Fruit fly (Drosophila melanogaster) whole organism, prepupa: Measurements from ENCODE around the gene CG15544.

Experiments used
- CG10631 ChIP-seq: fragments of 200-800 bp; sonication (Bioruptor generic); optimal IDR thresholded peaks from 2 replicates; lab custom pipeline; 2016; ENCODE audit warnings: missing biosample characterization, missing genetic modification characterization
- CG10669 ChIP-seq: fragments of 200-800 bp; sonication (Bioruptor generic); optimal IDR thresholded peaks from 3 replicates; lab custom pipeline; 2018; ENCODE audit warnings: missing biosample characterization, mild to moderate bottlenecking, missing genetic modification characterization, moderate library complexity
- CG11902 ChIP-seq: fragments of 200-800 bp; sonication (Bioruptor generic); optimal IDR thresholded peaks from 3 replicates; lab custom pipeline; 2016; ENCODE audit warnings: missing biosample characterization, missing genetic modification characterization
- CG1621 ChIP-seq: fragments of 200-800 bp; sonication (Bioruptor generic); optimal IDR thresholded peaks from 3 replicates; lab custom pipeline; 2018; ENCODE audit warnings: missing biosample characterization, mild to moderate bottlenecking, missing genetic modification characterization
- CG31627 ChIP-seq: fragments of 200-800 bp; sonication (Bioruptor generic); optimal IDR thresholded peaks from 3 replicates; lab custom pipeline; 2016; ENCODE audit warnings: missing biosample characterization, missing genetic modification characterization
- CG32006 ChIP-seq: fragments of 200-800 bp; sonication (Bioruptor generic); optimal IDR thresholded peaks from 3 replicates; lab custom pipeline; 2017; ENCODE audit warnings: missing biosample characterization, mild to moderate bottlenecking, missing genetic modification characterization
- CG3919 ChIP-seq: fragments of 200-800 bp; sonication (Bioruptor generic); optimal IDR thresholded peaks from 3 replicates; lab custom pipeline; 2016; ENCODE audit warnings: missing biosample characterization, missing genetic modification characterization
- CG4318 ChIP-seq: fragments of 200-800 bp; sonication (Bioruptor generic); optimal IDR thresholded peaks from 3 replicates; lab custom pipeline; 2017; ENCODE audit warnings: missing biosample characterization, mild to moderate bottlenecking, missing genetic modification characterization
- CG6163 ChIP-seq: fragments of 200-800 bp; sonication (Bioruptor generic); IDR thresholded peaks from 3 replicates; pipeline ENCODE4 v1.3.6; 2022; ENCODE audit warnings: missing biosample characterization, missing genetic modification characterization
- CG6792 ChIP-seq: fragments of 200-800 bp; sonication (Bioruptor generic); optimal IDR thresholded peaks from 3 replicates; lab custom pipeline; 2016; ENCODE audit warnings: missing biosample characterization, missing genetic modification characterization
- CG6808 ChIP-seq: fragments of 200-800 bp; sonication (Bioruptor generic); optimal IDR thresholded peaks from 3 replicates; lab custom pipeline; 2017; ENCODE audit warnings: missing biosample characterization, missing genetic modification characterization, mild to moderate bottlenecking, moderate library complexity, missing genetic modification reagents
- CG6854 ChIP-seq: fragments of 200-800 bp; sonication (Bioruptor generic); optimal IDR thresholded peaks from 2 replicates; lab custom pipeline; 2017; ENCODE audit warnings: missing biosample characterization, mild to moderate bottlenecking, missing genetic modification characterization
- CG7368 ChIP-seq: fragments of 200-800 bp; sonication (Bioruptor generic); optimal IDR thresholded peaks from 3 replicates; lab custom pipeline; 2016; ENCODE audit warnings: missing biosample characterization, missing genetic modification characterization
- CG8632 ChIP-seq: fragments of 200-800 bp; sonication (Bioruptor generic); optimal IDR thresholded peaks from 3 replicates; lab custom pipeline; 2016; ENCODE audit warnings: missing biosample characterization, missing genetic modification characterization
- CG9139 ChIP-seq: fragments of 200-800 bp; sonication (Bioruptor generic); optimal IDR thresholded peaks from 3 replicates; lab custom pipeline; 2017; ENCODE audit warnings: missing biosample characterization, mild to moderate bottlenecking, missing genetic modification characterization
- Eip75B ChIP-seq: fragments of 200-800 bp; sonication (Bioruptor generic); optimal IDR thresholded peaks from 3 replicates; lab custom pipeline; 2016; ENCODE audit warnings: missing biosample characterization, missing genetic modification characterization
- Ets96B ChIP-seq: fragments of 200-800 bp; optimal IDR thresholded peaks from 2 replicates; lab custom pipeline; 2019; ENCODE audit warnings: missing biosample characterization, mild to moderate bottlenecking, missing genetic modification characterization, moderate library complexity
- Gug ChIP-seq: fragments of 200-800 bp; sonication (Bioruptor generic); IDR thresholded peaks from 2 replicates; pipeline ENCODE4 v1.3.6; 2022; ENCODE audit warnings: missing biosample characterization, missing genetic modification characterization
- Hr39 ChIP-seq: fragments of 200-800 bp; sonication (Bioruptor generic); optimal IDR thresholded peaks from 2 replicates; lab custom pipeline; 2016; ENCODE audit warnings: missing biosample characterization, missing genetic modification characterization
- Hr4 ChIP-seq: fragments of 200-800 bp; sonication (Bioruptor generic); optimal IDR thresholded peaks from 3 replicates; lab custom pipeline; 2016; ENCODE audit warnings: missing biosample characterization, missing genetic modification characterization
- Met ChIP-seq: fragments of 200-800 bp; sonication (Bioruptor generic); optimal IDR thresholded peaks from 3 replicates; lab custom pipeline; 2016; ENCODE audit warnings: missing biosample characterization, missing genetic modification characterization
- Sox102F ChIP-seq: fragments of 200-800 bp; sonication (Bioruptor generic); optimal IDR thresholded peaks from 2 replicates; lab custom pipeline; 2016; ENCODE audit warnings: missing biosample characterization, mild to moderate bottlenecking, missing genetic modification characterization
- Sox15 ChIP-seq: fragments of 200-800 bp; sonication (Bioruptor generic); optimal IDR thresholded peaks from 3 replicates; lab custom pipeline; 2016; ENCODE audit warnings: missing biosample characterization, missing genetic modification characterization
- achi ChIP-seq: fragments of 200-800 bp; sonication (Bioruptor generic); optimal IDR thresholded peaks from 3 replicates; lab custom pipeline; 2016; ENCODE audit warnings: missing biosample characterization, missing genetic modification characterization
- acj6 ChIP-seq: fragments of 200-800 bp; sonication (Bioruptor generic); optimal IDR thresholded peaks from 3 replicates; lab custom pipeline; 2016; ENCODE audit warnings: missing biosample characterization, missing genetic modification characterization
- dac ChIP-seq: fragments of 200-800 bp; sonication (Bioruptor generic); optimal IDR thresholded peaks from 2 replicates; lab custom pipeline; 2017; ENCODE audit warnings: missing biosample characterization, mild to moderate bottlenecking, missing genetic modification characterization
- dsx ChIP-seq: fragments of 200-800 bp; optimal IDR thresholded peaks from 3 replicates; lab custom pipeline; 2019; ENCODE audit warnings: missing biosample characterization, mild to moderate bottlenecking, missing genetic modification characterization, moderate library complexity; ENCODE audit not compliant: poor library complexity, severe bottlenecking
- fd59A ChIP-seq: fragments of 200-800 bp; sonication (Bioruptor generic); optimal IDR thresholded peaks from 2 replicates; lab custom pipeline; 2017; ENCODE audit warnings: missing biosample characterization, mild to moderate bottlenecking, missing genetic modification characterization, missing genetic modification reagents
- fkh ChIP-seq: fragments of 200-800 bp; sonication (Bioruptor generic); optimal IDR thresholded peaks from 3 replicates; lab custom pipeline; 2017; ENCODE audit warnings: missing biosample characterization, mild to moderate bottlenecking, missing genetic modification characterization, moderate library complexity
- lz ChIP-seq: fragments of 200-800 bp; sonication (Bioruptor generic); optimal IDR thresholded peaks from 3 replicates; lab custom pipeline; 2016; ENCODE audit warnings: missing biosample characterization, missing genetic modification characterization
- pdm3 ChIP-seq: fragments of 200-800 bp; sonication (Bioruptor generic); optimal IDR thresholded peaks from 3 replicates; lab custom pipeline; 2016; ENCODE audit warnings: missing biosample characterization, missing genetic modification characterization
- salr ChIP-seq, 2 experiments: fragments of 200-800 bp; sonication (Bioruptor generic); optimal IDR thresholded peaks; 3 replicates each; lab custom pipeline; 2016 to 2018; ENCODE audit warnings: missing biosample characterization in 2 of 2, missing genetic modification characterization in 2 of 2, mild to moderate bottlenecking in 1 of 2
- svp ChIP-seq: fragments of 200-800 bp; sonication (Bioruptor generic); peaks from one replicate; lab custom pipeline; 2016; ENCODE audit warnings: missing biosample characterization, missing genetic modification characterization

The CG15544 gene

dm6 chr3R:30849473-30850145 is 22.0 kb downstream of the CG15544 start:
- no peak for TF ChIP-seq fd59A (GFP tag; lab: Kevin White, UChicago)
- TF ChIP-seq CG31627 = no peak
- no peak for TF ChIP-seq CG3919 (GFP tag; lab: Kevin White, UChicago)
- no peak for TF ChIP-seq CG6808 (GFP tag; lab: Kevin White, UChicago)
- no peak for TF ChIP-seq CG4318 (GFP tag; lab: Kevin White, UChicago)
- no peak for TF ChIP-seq achi (GFP tag; lab: Kevin White, UChicago)
- no peak for TF ChIP-seq CG11902
- TF ChIP-seq salr (GFP tag; optimal IDR thresholded peaks at IDR 0.05; lab: Kevin White, UChicago) = no peak
- TF ChIP-seq pdm3 (GFP tag; lab: Kevin White, UChicago) = no peak
- TF ChIP-seq Hr39 (GFP tag; lab: Kevin White, UChicago) = no peak
- TF ChIP-seq CG1621 (tag; lab: Kevin White, UChicago) = no peak
- no peak for TF ChIP-seq Gug (GFP tag; lab: Robert Waterston, UW)
- TF ChIP-seq CG6163 = no peak

DNA sequence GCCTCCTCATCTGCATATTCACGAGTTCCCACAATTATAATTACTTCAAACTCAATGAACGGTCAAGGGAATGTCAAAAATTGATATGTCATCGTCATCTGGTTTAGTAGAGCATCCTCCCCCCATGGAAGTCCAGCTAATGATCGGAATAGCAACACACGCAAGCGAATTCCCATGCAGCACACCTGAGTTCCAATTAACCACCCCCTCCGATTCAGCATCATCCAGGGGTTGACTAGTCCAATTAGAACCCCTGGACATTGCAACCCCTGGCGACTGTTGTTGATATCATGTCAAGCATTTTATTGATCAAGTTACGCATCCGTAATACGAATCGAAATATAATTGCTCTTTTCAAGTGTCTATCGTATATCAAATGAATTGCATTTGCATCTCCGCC is 22.8 kb downstream of the CG15544 start:
- TF ChIP-seq achi (GFP tag; lab: Kevin White, UChicago) = no peak
- no peak for TF ChIP-seq CG31627
- TF ChIP-seq CG10669 = no peak
- TF ChIP-seq dsx (GFP tag; lab: Kevin White, UChicago) = no peak
- TF ChIP-seq CG6163 = no peak
- TF ChIP-seq Gug (GFP tag; lab: Robert Waterston, UW) = no peak
- no peak for TF ChIP-seq CG6792 (GFP tag; lab: Kevin White, UChicago)

DNA sequence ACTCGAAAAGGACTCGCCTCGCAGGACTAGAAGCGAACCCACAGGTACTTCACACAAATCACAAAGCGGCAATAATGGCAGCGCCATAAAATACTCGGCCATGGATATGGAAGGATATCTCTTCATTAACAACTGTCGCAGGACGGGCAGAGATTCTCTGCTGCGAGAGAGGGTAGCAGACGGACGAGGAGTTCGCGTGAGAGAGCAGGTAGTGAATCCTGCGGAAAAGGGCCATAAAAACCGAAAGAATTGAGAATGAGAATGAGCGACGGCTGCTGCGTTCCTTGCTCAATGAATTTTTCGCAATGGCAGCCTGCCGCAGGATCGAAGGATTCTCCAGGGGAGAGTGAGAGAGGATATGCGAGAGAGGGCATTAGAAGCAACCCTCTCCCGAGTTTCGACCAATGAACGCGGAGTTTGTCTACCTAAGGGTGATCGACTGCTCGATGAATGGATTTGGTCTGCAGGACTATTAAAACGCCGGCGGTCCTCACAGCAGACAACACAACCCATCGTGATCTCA is 24.3 kb downstream of the CG15544 start, which contains the start of gene tll:
tll (plus strand) TSS at position 473 of the 523 bp plus-strand sequence.
- TF ChIP-seq CG10669 (no peak), CG32006 (GFP tag; lab: Kevin White, UChicago) (no peak), Met (GFP tag; lab: Kevin White, UChicago) (no peak), CG4318 (GFP tag; lab: Kevin White, UChicago) (no peak), CG10631 (GFP tag; lab: Kevin White, UChicago) (no peak), CG8632 (GFP tag; lab: Kevin White, UChicago) (no peak), svp (GFP tag; lab: Kevin White, UChicago) (no peak), achi (GFP tag; lab: Kevin White, UChicago) (no peak), CG7368 (GFP tag; lab: Kevin White, UChicago) (no peak), CG6808 (GFP tag; lab: Kevin White, UChicago) (no peak), CG11902 (no peak), lz (GFP tag; lab: Kevin White, UChicago) (no peak), dac (GFP tag; lab: Kevin White, UChicago) (no peak), CG6854 (GFP tag; lab: Kevin White, UChicago) (no peak), Sox15 (no peak)
- TF ChIP-seq, all 60 proteins: peak for 0

dm6 chr3R:30855176-30855575 is 27.6 kb downstream of the CG15544 start:
- no peak for TF ChIP-seq Hr4 (GFP tag; lab: Kevin White, UChicago)
- no peak for TF ChIP-seq Eip75B (GFP tag; lab: Kevin White, UChicago)
- no peak for TF ChIP-seq CG8632 (GFP tag; lab: Kevin White, UChicago)
- no peak for TF ChIP-seq CG31627
- TF ChIP-seq fkh (GFP tag; lab: Kevin White, UChicago) = no peak
- no peak for TF ChIP-seq CG6854 (GFP tag; lab: Kevin White, UChicago)
- TF ChIP-seq CG3919 (GFP tag; lab: Kevin White, UChicago) = no peak
- TF ChIP-seq CG7368 (GFP tag; lab: Kevin White, UChicago) = no peak
- TF ChIP-seq Hr39 (GFP tag; lab: Kevin White, UChicago) = no peak
- TF ChIP-seq Sox102F (GFP tag; lab: Kevin White, UChicago) = no peak
- no peak for TF ChIP-seq Ets96B (tag; lab: Kevin White, UChicago)
- no peak for TF ChIP-seq acj6 (GFP tag; lab: Kevin White, UChicago)
- TF ChIP-seq CG9139 (GFP tag; lab: Kevin White, UChicago) = no peak
- TF ChIP-seq CG6808 (GFP tag; lab: Kevin White, UChicago) = no peak
